Worm (Caenorhabditis elegans) whole organism, mixed stage, embryonic: ENCODE measurements around the gene nhr-139.

Experiments used
- M03D4.4 ChIP-seq: sonication (generic microtip); optimal IDR thresholded peaks from 2 replicates; lab custom pipeline; 2017; ENCODE audit warnings: mild to moderate bottlenecking, missing genetic modification characterization, missing compliant biosample characterization
- nhr-28 ChIP-seq: fragments of 150-350 bp; optimal IDR thresholded peaks from 2 replicates; lab custom pipeline; 2014; ENCODE audit warnings: missing biosample characterization, missing genetic modification characterization
- pha-4 ChIP-seq: fragments of 150-350 bp; optimal IDR thresholded peaks from 2 replicates; lab custom pipeline; 2018; ENCODE audit warnings: missing biosample characterization, missing genetic modification reagents, missing genetic modification characterization

- no peak for TF ChIP-seq M03D4.4 (tag; lab: Kevin White, UChicago)
- no peak for TF ChIP-seq nhr-28
- no peak for TF ChIP-seq pha-4 (tag; lab: Kevin White, UChicago)
These were observed 2.1 kb upstream of the nhr-139 start, which contains the start of gene nhr-140 for ce11 chrV:6989626-6990138.
